Worm (Caenorhabditis elegans): ENCODE measurements around the gene F49C5.16.
"Not testable (repeated sequence)": the region's sequence is repeated elsewhere in the genome, so short reads cannot be mapped to it uniquely, and the experiment has no call there.

F49C5.16 gene

ce11 chrII:12535297-12535803 lies 12.3 kb upstream of the F49C5.16 start, which contains the start of gene nimk-1:
TSS of gene nimk-1 (plus strand) at chrII:12535753.
- TF ChIP-seq W03F9.2 (tag; optimal IDR thresholded peaks at IDR 0.05), result no peak
- TF ChIP-seq dao-5 (tag; optimal IDR thresholded peaks at IDR 0.05), result no peak

DNA sequence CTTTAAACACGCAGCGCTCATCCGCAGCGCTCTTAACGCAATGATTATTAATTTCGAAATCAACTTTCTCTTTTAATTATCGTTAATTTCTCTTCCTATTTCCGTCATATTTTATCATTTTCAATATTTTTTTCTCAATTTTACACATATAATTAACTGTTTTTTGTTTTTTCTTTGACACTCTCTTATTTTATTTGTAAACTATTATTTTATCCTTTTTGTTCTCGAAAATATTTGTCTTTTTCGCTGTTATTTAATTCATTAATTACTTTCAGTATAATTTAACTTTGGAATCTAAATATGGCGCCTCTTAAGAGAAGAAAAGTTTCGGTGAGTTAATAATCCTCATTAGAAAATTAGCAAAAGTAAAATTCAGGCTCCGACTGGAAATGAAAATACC lies 11.4 kb upstream of the F49C5.16 start, which contains the start of gene F49C5.3:
Gene F49C5.3 (plus strand): TSS at position 301 of the 400 bp plus-strand sequence.
- not testable (repeated sequence) for TF ChIP-seq him-1, W03F9.2, dao-5 (tag; optimal IDR thresholded peaks at IDR 0.05)

DNA sequence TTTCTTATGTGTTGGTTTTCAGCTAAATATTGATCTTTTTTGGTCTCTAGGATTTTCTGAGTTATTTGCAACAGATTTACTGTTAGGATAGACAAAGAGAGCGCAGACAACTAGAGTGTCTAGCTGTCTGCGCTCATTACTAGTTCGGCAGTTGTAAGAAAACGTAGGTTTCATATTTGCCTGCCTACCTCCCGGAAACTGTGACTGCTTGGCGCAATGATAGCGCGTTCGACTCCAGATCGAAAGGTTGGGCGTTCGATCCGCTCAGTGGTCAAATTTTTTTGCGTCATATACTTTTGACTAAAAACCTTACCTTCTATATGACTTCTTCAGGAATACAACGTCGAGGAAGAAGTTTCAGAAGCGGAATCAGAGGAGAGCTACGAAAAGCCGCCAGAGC lies 8.3 kb upstream of the F49C5.16 start:
- TF ChIP-seq W03F9.2 (tag; optimal IDR thresholded peaks at IDR 0.05) (no peak), dao-5 (tag; optimal IDR thresholded peaks at IDR 0.05) (no peak)

DNA sequence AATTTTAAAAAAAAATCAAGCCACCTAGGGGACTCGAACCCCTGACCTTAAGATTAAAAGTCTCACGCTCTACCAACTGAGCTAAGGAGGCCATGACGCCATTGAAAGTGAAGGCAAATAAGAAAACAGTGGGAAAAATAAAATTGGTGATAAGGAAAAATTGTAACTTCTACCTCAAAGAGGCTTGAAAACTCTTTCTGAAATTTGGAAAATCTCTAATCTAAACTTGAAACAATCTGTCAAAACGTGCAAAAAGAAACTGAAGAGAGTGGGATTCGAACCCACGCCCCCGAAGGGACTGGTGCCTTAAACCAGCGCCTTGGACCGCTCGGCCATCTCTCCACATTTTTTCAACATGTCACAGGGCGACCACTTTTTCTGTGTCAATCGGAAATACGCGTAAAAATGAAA lies 6.0 kb upstream of the F49C5.16 start:
- peak; percentile 64 for TF ChIP-seq dao-5 (tag; optimal IDR thresholded peaks at IDR 0.05)

DNA sequence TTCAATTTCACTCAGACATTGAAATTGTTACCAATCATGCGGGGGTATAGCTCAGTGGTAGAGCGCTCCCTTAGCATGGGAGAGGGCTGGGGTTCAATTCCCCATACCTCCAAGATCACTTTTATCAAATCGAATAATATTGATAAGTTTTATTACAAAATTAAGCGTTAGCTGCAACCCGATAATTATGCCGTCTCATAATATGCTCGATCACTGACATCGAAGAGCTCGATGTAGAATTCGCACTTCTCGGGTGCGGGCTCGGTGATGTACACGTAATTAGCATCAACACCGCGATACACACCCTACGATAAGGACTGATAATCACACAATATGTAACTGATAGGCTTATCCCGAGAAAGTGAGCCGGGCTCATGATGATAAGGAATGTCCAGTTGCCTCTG lies 5.1 kb upstream of the F49C5.16 start:
- TF ChIP-seq him-1 (tag; optimal IDR thresholded peaks at IDR 0.05), result no peak
- TF ChIP-seq dao-5 (tag; optimal IDR thresholded peaks at IDR 0.05), result no peak
- TF ChIP-seq W03F9.2 (tag; optimal IDR thresholded peaks at IDR 0.05), result no peak

DNA sequence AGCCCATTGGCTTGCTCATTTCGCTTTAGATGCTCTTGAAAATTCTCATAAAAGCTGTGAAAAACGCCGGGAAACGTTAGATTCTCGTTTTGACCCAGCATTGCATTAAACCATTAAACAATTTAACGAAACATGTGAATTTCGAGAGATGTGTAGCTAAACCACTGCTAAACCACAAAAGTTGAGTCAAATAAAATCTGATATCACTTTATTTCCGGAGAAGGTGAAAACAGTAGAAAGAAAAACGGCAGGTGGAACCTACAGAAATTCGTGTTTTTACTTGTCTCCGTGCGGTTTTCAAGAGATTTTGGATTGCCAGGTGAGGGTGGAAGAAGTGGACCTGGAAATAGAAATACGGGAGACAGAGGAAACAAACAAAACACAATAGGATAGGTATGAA lies 3.1 kb upstream of the F49C5.16 start, which contains the start of gene F49C5.9:
Gene F49C5.9 (minus strand): TSS at position 101 of the 400 bp plus-strand sequence.
- no peak for TF ChIP-seq dao-5 (tag; optimal IDR thresholded peaks at IDR 0.05)
- TF ChIP-seq W03F9.2 (tag; optimal IDR thresholded peaks at IDR 0.05), result no peak
- no peak for TF ChIP-seq him-1 (tag; optimal IDR thresholded peaks at IDR 0.05)

DNA sequence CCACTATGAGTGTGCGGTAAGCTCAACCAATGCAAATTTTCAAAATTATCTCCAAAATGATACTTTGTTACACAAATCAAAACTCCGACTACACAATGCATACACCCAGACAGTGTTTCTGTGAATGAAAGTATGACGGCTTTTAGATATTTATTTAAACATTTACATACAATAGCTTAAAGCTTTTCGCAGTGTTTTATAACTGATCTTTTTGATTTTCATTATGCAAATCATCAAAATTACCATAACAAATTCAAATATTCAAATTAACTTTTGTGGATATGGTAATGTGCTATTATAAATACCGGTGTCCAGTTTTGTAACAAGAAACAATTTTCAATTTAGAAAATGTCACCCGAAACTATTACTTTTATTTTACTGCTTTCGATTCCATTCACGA lies 1.2 kb upstream of the F49C5.16 start, which contains the start of the genes F49C5.5 and F49C5.10:
Gene F49C5.5 (minus strand): TSS at position 101 of the 400 bp plus-strand sequence.
Gene F49C5.10 (plus strand): TSS at position 344 of the 400 bp plus-strand sequence.
- TF ChIP-seq W03F9.2 (tag; optimal IDR thresholded peaks at IDR 0.05) (no peak), dao-5 (tag; optimal IDR thresholded peaks at IDR 0.05) (no peak), him-1 (tag; optimal IDR thresholded peaks at IDR 0.05) (no peak)

ce11 chrII:12549613-12550012 lies 2.0 kb downstream of the F49C5.16 start:
- TF ChIP-seq W03F9.2 (tag; optimal IDR thresholded peaks at IDR 0.05) (no peak), dao-5 (tag; optimal IDR thresholded peaks at IDR 0.05) (no peak)

DNA sequence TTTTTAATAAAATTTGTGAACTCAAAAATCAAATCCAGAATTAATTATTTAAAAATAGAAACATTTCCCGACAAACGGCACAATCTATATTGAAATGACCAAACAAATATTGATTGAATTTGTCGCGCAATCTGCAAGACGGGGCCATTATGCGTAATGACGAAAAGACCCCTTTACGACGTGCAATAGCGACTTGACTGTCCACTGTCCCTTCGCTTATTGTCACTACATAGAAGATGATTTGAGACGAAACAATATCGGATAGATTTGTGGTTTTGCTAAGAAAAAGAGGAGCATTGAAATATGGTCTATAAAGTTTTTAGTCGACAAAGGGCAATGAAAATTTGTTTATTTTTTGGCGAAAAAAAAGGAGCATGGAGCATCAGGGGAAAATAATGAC lies 3.3 kb downstream of the F49C5.16 start:
- TF ChIP-seq him-1 (tag; optimal IDR thresholded peaks at IDR 0.05) (no peak), W03F9.2 (tag; optimal IDR thresholded peaks at IDR 0.05) (no peak), dao-5 (tag; optimal IDR thresholded peaks at IDR 0.05) (no peak)

DNA sequence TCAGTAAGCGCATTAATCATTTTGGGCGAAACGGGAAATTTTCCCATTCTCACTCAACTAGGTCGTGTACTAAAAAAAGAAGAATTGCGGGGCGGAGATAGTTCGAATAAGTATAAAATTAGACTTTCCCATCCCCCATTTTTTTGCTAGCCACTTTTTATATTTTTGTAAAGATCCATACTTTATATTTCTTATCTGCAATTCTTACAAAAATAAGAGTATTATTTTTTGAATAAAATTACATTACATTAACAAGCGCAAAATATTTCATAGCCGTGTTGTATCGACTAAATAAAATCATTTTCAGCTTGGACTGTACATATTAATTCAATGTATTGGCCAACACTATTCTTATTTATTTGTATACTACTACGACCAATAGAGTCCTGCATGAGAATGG lies 7.9 kb downstream of the F49C5.16 start, which contains the start of gene F49C5.11:
Gene F49C5.11 (plus strand): TSS at position 301 of the 400 bp plus-strand sequence.
- no peak for TF ChIP-seq W03F9.2 (tag; optimal IDR thresholded peaks at IDR 0.05)
- TF ChIP-seq him-1 (tag; optimal IDR thresholded peaks at IDR 0.05), result no peak
- TF ChIP-seq dao-5 (tag; optimal IDR thresholded peaks at IDR 0.05), result no peak

DNA sequence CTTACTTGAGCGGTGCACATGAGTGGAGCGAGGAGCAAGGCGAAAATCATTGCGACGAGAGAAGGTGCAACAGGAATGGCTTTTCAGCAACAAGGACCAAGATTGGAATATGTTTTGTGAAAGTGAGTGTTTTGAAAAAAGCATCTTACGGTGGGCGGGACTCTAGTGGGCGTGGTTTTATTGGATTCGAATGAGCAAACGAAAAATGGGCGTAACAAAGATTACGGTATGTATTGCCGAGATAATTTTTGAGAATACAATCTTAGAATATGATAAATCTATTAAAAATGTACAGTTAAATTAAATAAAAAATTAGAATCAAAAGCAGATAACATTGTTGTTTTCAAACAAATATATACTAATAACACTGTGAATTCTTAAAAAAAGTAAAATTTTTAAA lies 12.6 kb downstream of the F49C5.16 start, which contains the start of gene F49C5.12:
Gene F49C5.12 (minus strand): TSS at position 101 of the 400 bp plus-strand sequence.
- TF ChIP-seq W03F9.2 (tag; optimal IDR thresholded peaks at IDR 0.05), result no peak
- TF ChIP-seq dao-5 (tag; optimal IDR thresholded peaks at IDR 0.05), result no peak
- no peak for TF ChIP-seq him-1 (tag; optimal IDR thresholded peaks at IDR 0.05)

DNA sequence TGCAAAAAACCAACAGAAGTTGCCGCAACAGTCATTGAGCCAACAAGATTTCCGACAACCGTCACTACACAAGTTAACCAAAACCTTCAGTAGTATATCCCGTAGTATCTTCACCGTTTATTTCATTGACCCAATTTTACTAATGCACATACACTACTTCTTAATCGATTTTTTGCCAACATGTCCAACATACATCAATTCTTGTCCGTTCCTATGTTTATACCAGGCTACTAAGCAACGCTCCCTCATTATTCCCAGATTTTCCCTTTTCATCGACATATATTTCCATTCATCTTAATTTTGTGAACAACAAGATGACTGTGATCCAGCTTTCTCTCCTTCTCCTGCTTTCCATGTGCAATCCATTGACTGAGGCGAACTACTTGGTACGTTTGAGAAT lies 18.2 kb downstream of the F49C5.16 start, which contains the start of gene F49C5.7:
Gene F49C5.7 (plus strand): TSS at position 301 of the 400 bp plus-strand sequence.
- TF ChIP-seq him-1 (tag; optimal IDR thresholded peaks at IDR 0.05) (no peak), W03F9.2 (tag; optimal IDR thresholded peaks at IDR 0.05) (no peak), dao-5 (tag; optimal IDR thresholded peaks at IDR 0.05) (no peak)

ce11 chrII:12570523-12570922 lies 22.9 kb downstream of the F49C5.16 start, which contains the start of gene Y38E10A.1:
TSS of gene Y38E10A.1 (minus strand) at chrII:12570623.
- no peak for TF ChIP-seq dao-5 (tag; optimal IDR thresholded peaks at IDR 0.05)
- no peak for TF ChIP-seq him-1 (tag; optimal IDR thresholded peaks at IDR 0.05)
- TF ChIP-seq W03F9.2 (tag; optimal IDR thresholded peaks at IDR 0.05), result no peak

DNA sequence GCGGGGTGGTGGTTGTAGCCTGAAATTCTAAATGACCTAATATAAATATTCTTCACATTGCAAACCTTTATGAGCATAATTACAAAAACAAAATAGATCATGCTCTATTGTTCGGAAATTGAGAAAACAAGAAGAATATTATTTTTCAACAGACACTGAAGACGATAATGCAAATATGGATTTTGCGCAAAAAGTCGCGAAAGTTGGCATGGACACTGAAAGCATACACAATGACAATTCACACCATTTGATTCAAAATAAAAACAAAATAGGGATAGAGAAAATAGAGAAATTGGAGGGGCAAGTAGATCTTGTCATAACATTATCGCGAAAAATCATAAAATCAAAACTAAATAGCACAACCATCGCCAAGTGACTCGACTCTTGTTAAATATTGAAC lies 25.1 kb downstream of the F49C5.16 start, which contains the start of gene Y38E10A.35:
Gene Y38E10A.35 (minus strand): TSS at position 101 of the 400 bp plus-strand sequence.
- no peak for TF ChIP-seq W03F9.2 (tag; optimal IDR thresholded peaks at IDR 0.05)
- no peak for TF ChIP-seq dao-5 (tag; optimal IDR thresholded peaks at IDR 0.05)
- TF ChIP-seq him-1 (tag; optimal IDR thresholded peaks at IDR 0.05), result no peak

- TF ChIP-seq W03F9.2 (tag; optimal IDR thresholded peaks at IDR 0.05), result no peak
- no peak for TF ChIP-seq him-1 (tag; optimal IDR thresholded peaks at IDR 0.05)
- no peak for TF ChIP-seq dao-5 (tag; optimal IDR thresholded peaks at IDR 0.05)
These were observed 25.9 kb downstream of the F49C5.16 start, which contains the start of gene Y38E10A.2 for ce11 chrII:12573541-12573940. TSS of gene Y38E10A.2 (minus strand) at chrII:12573641.

Measured in whole organism, L4/young adult.